Worm (Caenorhabditis elegans): ENCODE data around the gene act-3.

DNA sequence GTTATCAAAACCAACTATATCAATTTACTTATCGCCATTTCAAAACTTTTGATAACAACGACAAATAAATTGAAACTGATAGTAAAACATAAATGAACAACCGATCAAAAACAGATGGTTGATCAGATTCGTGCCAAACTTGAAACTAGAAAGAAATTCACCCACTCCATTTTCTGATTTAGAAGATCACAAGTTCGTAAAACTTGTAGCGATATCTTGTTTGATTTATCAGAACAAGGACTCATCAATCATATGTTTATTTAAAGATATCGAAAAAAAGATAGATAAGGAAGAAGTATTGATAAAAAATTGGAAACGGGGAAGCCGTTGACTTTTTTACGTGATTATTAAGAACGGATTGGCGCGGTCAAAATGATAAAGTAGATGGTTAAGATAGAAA is 12.8 kb upstream of the act-3 start:
- TF ChIP-seq unc-3 (GFP tag; conservative IDR thresholded peaks at IDR 0.05) (no peak), unc-3 (tag; optimal IDR thresholded peaks at IDR 0.05) (no peak), fkh-10 (GFP tag; optimal IDR thresholded peaks at IDR 0.05) (no peak), rnt-1 (tag; optimal IDR thresholded peaks at IDR 0.05) (no peak), elt-2 (tag; optimal IDR thresholded peaks at IDR 0.05) (peak; percentile 98), ceh-24 (tag; optimal IDR thresholded peaks at IDR 0.05) (no peak)
